Worm (Caenorhabditis elegans): ENCODE results near the gene R01B10.2.

DNA sequence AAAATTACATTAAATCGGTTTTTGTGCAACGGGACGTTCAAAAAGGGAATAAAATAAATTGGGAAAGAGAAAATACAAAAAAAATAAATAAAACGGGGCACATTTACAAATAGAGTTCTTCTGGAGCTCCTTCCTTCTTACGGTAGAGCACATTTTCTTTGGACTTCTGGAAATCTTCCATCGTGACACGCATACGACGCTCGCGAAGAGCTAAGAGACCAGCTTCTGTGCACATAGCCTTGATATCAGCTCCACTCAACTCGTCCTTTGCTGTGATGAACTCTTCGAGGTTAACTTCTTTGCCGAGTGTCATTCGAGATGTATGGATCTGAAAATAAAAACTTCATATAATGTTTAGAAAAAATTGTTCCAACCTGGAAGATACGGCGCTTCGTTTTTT, 25.2 kb downstream of the R01B10.2 start:
- no peak for TF ChIP-seq lsy-2 (tag; optimal IDR thresholded peaks at IDR 0.05)
- no peak for TF ChIP-seq nhr-12 (tag; optimal IDR thresholded peaks at IDR 0.05)
- TF ChIP-seq snpc-4 (tag; optimal IDR thresholded peaks at IDR 0.05) = no peak
- TF ChIP-seq unc-39 (tag; optimal IDR thresholded peaks at IDR 0.05) = no peak
- no peak for TF ChIP-seq sptf-1 (tag; optimal IDR thresholded peaks at IDR 0.05)
- no peak for TF ChIP-seq pha-4 (tag; optimal IDR thresholded peaks at IDR 0.05)
- no peak for TF ChIP-seq ceh-43 (GFP tag; optimal IDR thresholded peaks at IDR 0.05)
- no peak for TF ChIP-seq mep-1 (tag; optimal IDR thresholded peaks at IDR 0.05)
- no peak for TF ChIP-seq lin-13 (tag; optimal IDR thresholded peaks at IDR 0.05)

All from whole organism, mixed stage, embryonic.